Fruit fly (Drosophila melanogaster) whole organism, embryonic: ENCODE data around the gene UQCR-C1.
A peak's percentile ranks its signal among the peaks of the same experiment; 100 is the strongest.

ENCODE experiments used
- Atf3 ChIP-seq: fragments of 200-800 bp; sonication (Bioruptor generic); optimal IDR thresholded peaks from 3 replicates; lab custom pipeline; 2016; ENCODE audit warnings: missing biosample characterization, missing genetic modification characterization
- B-H1 ChIP-seq: fragments of 200-800 bp; sonication (Bioruptor generic); IDR thresholded peaks from 3 replicates; pipeline ENCODE4 v1.3.6; 2022; ENCODE audit warnings: missing biosample characterization, missing genetic modification characterization
- CG10565 ChIP-seq: fragments of 200-800 bp; sonication (Bioruptor generic); optimal IDR thresholded peaks from 3 replicates; lab custom pipeline; 2016; ENCODE audit warnings: missing biosample characterization, mild to moderate bottlenecking, missing genetic modification characterization
- CG10979 ChIP-seq: fragments of 200-800 bp; sonication (Bioruptor generic); optimal IDR thresholded peaks from 2 replicates; lab custom pipeline; 2018; ENCODE audit warnings: missing biosample characterization, mild to moderate bottlenecking, missing genetic modification characterization, moderate library complexity
- CG12104 ChIP-seq: fragments of 200-800 bp; sonication (Bioruptor generic); optimal IDR thresholded peaks from 3 replicates; lab custom pipeline; 2016; ENCODE audit warnings: missing biosample characterization, missing genetic modification characterization
- CG12219 ChIP-seq: fragments of 200-800 bp; sonication (Bioruptor generic); optimal IDR thresholded peaks from 3 replicates; lab custom pipeline; 2018; ENCODE audit warnings: missing biosample characterization, mild to moderate bottlenecking, missing genetic modification characterization
- CG15601 ChIP-seq: fragments of 200-800 bp; sonication (Bioruptor generic); optimal IDR thresholded peaks from 3 replicates; lab custom pipeline; 2019; ENCODE audit warnings: missing biosample characterization, mild to moderate bottlenecking, missing genetic modification characterization, moderate library complexity
- CG1647 ChIP-seq: fragments of 200-800 bp; sonication (Bioruptor generic); optimal IDR thresholded peaks from 3 replicates; lab custom pipeline; 2016; ENCODE audit warnings: missing biosample characterization, missing genetic modification characterization
- CG17912 ChIP-seq: fragments of 200-800 bp; sonication (Bioruptor generic); optimal IDR thresholded peaks from 2 replicates; lab custom pipeline; 2018; ENCODE audit warnings: missing biosample characterization, mild to moderate bottlenecking, missing genetic modification characterization
- CG2116 ChIP-seq: fragments of 200-800 bp; sonication (Bioruptor generic); optimal IDR thresholded peaks from 3 replicates; lab custom pipeline; 2018; ENCODE audit warnings: missing biosample characterization, mild to moderate bottlenecking, missing genetic modification characterization
- CG30431 ChIP-seq: fragments of 200-800 bp; sonication (Bioruptor generic); optimal IDR thresholded peaks from 2 replicates; lab custom pipeline; 2017; ENCODE audit warnings: missing biosample characterization, missing genetic modification characterization
- CG4820 ChIP-seq: fragments of 200-800 bp; sonication (Bioruptor generic); optimal IDR thresholded peaks from 3 replicates; lab custom pipeline; 2016; ENCODE audit warnings: missing biosample characterization, missing genetic modification characterization
- CG6272 ChIP-seq: fragments of 200-800 bp; sonication (Bioruptor generic); IDR thresholded peaks from 2 replicates; pipeline ENCODE4 v1.3.6; 2022; ENCODE audit warnings: missing biosample characterization, missing genetic modification characterization
- CG6683 ChIP-seq: fragments of 200-800 bp; sonication (Bioruptor generic); optimal IDR thresholded peaks from 2 replicates; lab custom pipeline; 2017; ENCODE audit warnings: missing biosample characterization, mild to moderate bottlenecking, missing genetic modification characterization, missing genetic modification reagents
- CG6765 ChIP-seq: fragments of 200-800 bp; sonication (Bioruptor generic); optimal IDR thresholded peaks from 3 replicates; lab custom pipeline; 2017; ENCODE audit warnings: missing biosample characterization, mild to moderate bottlenecking, missing genetic modification characterization
- CG8359 ChIP-seq: fragments of 200-800 bp; sonication (Bioruptor generic); optimal IDR thresholded peaks from 2 replicates; lab custom pipeline; 2017; ENCODE audit warnings: missing biosample characterization, mild to moderate bottlenecking, missing genetic modification characterization, borderline replicate concordance
- CG8478 ChIP-seq: fragments of >200 bp; optimal IDR thresholded peaks from 2 replicates; lab custom pipeline; 2018
- CG9609 ChIP-seq: fragments of 200-800 bp; sonication (Bioruptor generic); optimal IDR thresholded peaks from 3 replicates; lab custom pipeline; 2016; ENCODE audit warnings: missing biosample characterization, missing genetic modification characterization
- CG9932 ChIP-seq: fragments of 200-800 bp; sonication (Bioruptor generic); IDR thresholded peaks from 2 replicates; pipeline ENCODE4 v1.3.6; 2022; ENCODE audit warnings: missing biosample characterization, missing genetic modification characterization
- Dip3 ChIP-seq: fragments of 200-800 bp; sonication (Bioruptor generic); optimal IDR thresholded peaks from 3 replicates; lab custom pipeline; 2016; ENCODE audit warnings: missing biosample characterization, missing genetic modification characterization
- Dll ChIP-seq: fragments of 200-800 bp; sonication (Bioruptor generic); IDR thresholded peaks from 4 replicates; pipeline ENCODE4 v1.3.6; 2022; ENCODE audit warnings: missing biosample characterization, missing genetic modification characterization; ENCODE audit not compliant: partially characterized antibody
- HLH4C ChIP-seq: fragments of 200-800 bp; sonication (Bioruptor generic); IDR thresholded peaks from 3 replicates; pipeline ENCODE4 v1.3.6; 2022; ENCODE audit warnings: missing biosample characterization, missing genetic modification characterization; ENCODE audit not compliant: partially characterized antibody
- HLH54F ChIP-seq: fragments of 200-800 bp; sonication (Bioruptor generic); optimal IDR thresholded peaks from 3 replicates; lab custom pipeline; 2016; ENCODE audit warnings: missing biosample characterization, missing genetic modification characterization
- Hmr ChIP-seq: fragments of 200-800 bp; sonication (Bioruptor generic); optimal IDR thresholded peaks from 3 replicates; lab custom pipeline; 2017; ENCODE audit warnings: mild to moderate bottlenecking, missing biosample characterization, missing genetic modification reagents, missing genetic modification characterization
- Hr51 ChIP-seq, 2 experiments: fragments of 200-800 bp; sonication (Bioruptor generic); optimal IDR thresholded peaks; 2 replicates in 1 of 2; 3 replicates in 1 of 2; lab custom pipeline; 2016 to 2018; ENCODE audit warnings: missing biosample characterization in 2 of 2, missing genetic modification characterization in 2 of 2, mild to moderate bottlenecking in 1 of 2, moderate library complexity in 1 of 2
- Lpt ChIP-seq: fragments of >200 bp; optimal IDR thresholded peaks from 2 replicates; lab custom pipeline; 2018; ENCODE audit warnings: missing biosample characterization, missing genetic modification characterization
- NK7.1 ChIP-seq: fragments of 200-800 bp; sonication (Bioruptor generic); optimal IDR thresholded peaks from 3 replicates; lab custom pipeline; 2016; ENCODE audit warnings: missing biosample characterization, missing genetic modification characterization
- Oaz ChIP-seq: fragments of 200-800 bp; sonication (Bioruptor generic); IDR thresholded peaks from 2 replicates; pipeline ENCODE4 v1.3.6; 2022; ENCODE audit warnings: missing biosample characterization, missing genetic modification characterization
- Optix ChIP-seq: fragments of 200-800 bp; sonication (Bioruptor generic); IDR thresholded peaks from 3 replicates; pipeline ENCODE4 v1.3.6; 2022; ENCODE audit warnings: missing biosample characterization, missing genetic modification characterization
- Ssrp ChIP-seq: fragments of 200-800 bp; sonication (Bioruptor generic); optimal IDR thresholded peaks from 2 replicates; lab custom pipeline; 2018; ENCODE audit warnings: missing biosample characterization, mild to moderate bottlenecking, missing genetic modification characterization, moderate library complexity
- Stat92E ChIP-seq, 3 experiments: fragments of >200 bp in 2 of 3; fragments of 200-800 bp in 1 of 3; sonication (Bioruptor generic) in 1 of 3; optimal IDR thresholded peaks; 2 replicates each; lab custom pipeline; 2017 to 2019; ENCODE audit warnings: missing biosample characterization in 3 of 3, missing genetic modification characterization in 3 of 3, mild to moderate bottlenecking in 1 of 3, moderate library complexity in 1 of 3
- Vsx1 ChIP-seq: fragments of 200-800 bp; sonication (Bioruptor generic); optimal IDR thresholded peaks from 2 replicates; lab custom pipeline; 2017; ENCODE audit warnings: missing biosample characterization, mild to moderate bottlenecking, missing genetic modification characterization, missing genetic modification reagents
- abd-A ChIP-seq: fragments of 200-800 bp; sonication (Bioruptor generic); optimal IDR thresholded peaks from 3 replicates; lab custom pipeline; 2019; ENCODE audit warnings: missing biosample characterization, mild to moderate bottlenecking, missing genetic modification characterization, moderate library complexity
- aop ChIP-seq: fragments of 200-800 bp; sonication (Bioruptor generic); IDR thresholded peaks from 2 replicates; pipeline ENCODE4 v1.3.6; 2022; ENCODE audit warnings: missing biosample characterization, missing genetic modification characterization
- ato ChIP-seq: fragments of 200-800 bp; sonication (Bioruptor generic); IDR thresholded peaks from 2 replicates; pipeline ENCODE4 v1.3.6; 2022; ENCODE audit warnings: missing biosample characterization, missing genetic modification characterization; ENCODE audit not compliant: partially characterized antibody
- cg ChIP-seq: fragments of 200-800 bp; sonication (Bioruptor generic); optimal IDR thresholded peaks from 3 replicates; lab custom pipeline; 2019; ENCODE audit warnings: missing biosample characterization, mild to moderate bottlenecking, missing genetic modification characterization, moderate library complexity
- chn ChIP-seq: fragments of 200-800 bp; sonication (Bioruptor generic); optimal IDR thresholded peaks from 2 replicates; lab custom pipeline; 2016; ENCODE audit warnings: missing biosample characterization, missing genetic modification characterization
- crp ChIP-seq, 2 experiments: fragments of 200-800 bp; sonication (Bioruptor generic); optimal IDR thresholded peaks; 2 replicates in 1 of 2; 3 replicates in 1 of 2; lab custom pipeline; 2017; ENCODE audit warnings: missing biosample characterization in 2 of 2, missing genetic modification characterization in 2 of 2, mild to moderate bottlenecking in 1 of 2, moderate library complexity in 1 of 2
- dmrt99B ChIP-seq: fragments of 200-800 bp; sonication (Bioruptor generic); optimal IDR thresholded peaks from 2 replicates; lab custom pipeline; 2018; ENCODE audit warnings: missing biosample characterization, mild to moderate bottlenecking, missing genetic modification characterization, moderate library complexity
- fd96Cb ChIP-seq: fragments of 200-800 bp; sonication (Bioruptor generic); optimal IDR thresholded peaks from 2 replicates; lab custom pipeline; 2018; ENCODE audit warnings: missing biosample characterization, mild to moderate bottlenecking, missing genetic modification characterization, moderate library complexity
- nom ChIP-seq: fragments of 200-800 bp; sonication (Bioruptor generic); optimal IDR thresholded peaks from 2 replicates; lab custom pipeline; 2017; ENCODE audit warnings: missing biosample characterization, missing genetic modification characterization, mild to moderate bottlenecking, moderate library complexity, missing genetic modification reagents
- pita ChIP-seq: fragments of 200-800 bp; sonication (Bioruptor generic); optimal IDR thresholded peaks from 2 replicates; lab custom pipeline; 2017; ENCODE audit warnings: missing biosample characterization, mild to moderate bottlenecking, missing genetic modification characterization
- pum ChIP-seq: fragments of 200-800 bp; sonication (Bioruptor generic); optimal IDR thresholded peaks from 2 replicates; lab custom pipeline; 2016; ENCODE audit warnings: missing biosample characterization, missing genetic modification characterization
- ro ChIP-seq: fragments of 200-800 bp; sonication (Bioruptor generic); IDR thresholded peaks from 2 replicates; pipeline ENCODE4 v1.3.6; 2022; ENCODE audit warnings: missing biosample characterization, missing genetic modification characterization
- seq ChIP-seq: fragments of 200-800 bp; sonication (Bioruptor generic); IDR thresholded peaks from 2 replicates; pipeline ENCODE4 v1.3.6; 2022; ENCODE audit warnings: missing biosample characterization, missing genetic modification characterization
- sisA ChIP-seq: fragments of 200-800 bp; sonication (Bioruptor generic); IDR thresholded peaks from 2 replicates; pipeline ENCODE4 v1.3.6; 2022; ENCODE audit warnings: missing biosample characterization, missing genetic modification characterization
- trh ChIP-seq: fragments of 200-800 bp; sonication (Bioruptor generic); optimal IDR thresholded peaks from 2 replicates; lab custom pipeline; 2016; ENCODE audit warnings: missing biosample characterization, missing genetic modification characterization
- tup ChIP-seq: fragments of 200-800 bp; sonication (Bioruptor generic); optimal IDR thresholded peaks from 2 replicates; lab custom pipeline; 2016; ENCODE audit warnings: missing biosample characterization, mild to moderate bottlenecking, missing genetic modification characterization, moderate library complexity
- unc-4 ChIP-seq: fragments of 200-800 bp; sonication (Bioruptor generic); IDR thresholded peaks from 2 replicates; pipeline ENCODE4 v1.3.6; 2022; ENCODE audit warnings: missing biosample characterization, missing genetic modification characterization; ENCODE audit not compliant: partially characterized antibody
- unpg ChIP-seq: fragments of 200-800 bp; sonication (Bioruptor generic); optimal IDR thresholded peaks from 3 replicates; lab custom pipeline; 2018; ENCODE audit warnings: missing biosample characterization, mild to moderate bottlenecking, missing genetic modification characterization, moderate library complexity

UQCR-C1 gene

dm6 chr3R:14853767-14854191 is 36.3 kb upstream of the UQCR-C1 start (continued):
- TF ChIP-seq CG2116 (GFP tag; lab: Kevin White, UChicago): peak; percentile 35
- TF ChIP-seq CG12104 (GFP tag; lab: Kevin White, UChicago): no peak
- TF ChIP-seq aop: no peak
- TF ChIP-seq CG9609 (GFP tag; lab: Kevin White, UChicago): no peak
- TF ChIP-seq Vsx1: peak; percentile 72
- peak; percentile 77 for TF ChIP-seq cg (GFP tag; lab: Kevin White, UChicago)
- TF ChIP-seq CG6272 (GFP tag; lab: Robert Waterston, UW): no peak
- no peak for TF ChIP-seq NK7.1 (GFP tag; lab: Kevin White, UChicago)
- peak; percentile 78 for TF ChIP-seq Hmr
- TF ChIP-seq tup (GFP tag; lab: Kevin White, UChicago): no peak
- no peak for TF ChIP-seq ato (GFP tag; lab: Robert Waterston, UW)
- peak; percentile 3 for TF ChIP-seq chn (GFP tag; lab: Kevin White, UChicago)
- peak; percentile 36 for TF ChIP-seq unpg (GFP tag; lab: Kevin White, UChicago)
- TF ChIP-seq Oaz (GFP tag; lab: Robert Waterston, UW): no peak
- TF ChIP-seq CG15601 (tag; lab: Kevin White, UChicago): peak; percentile 100
- no peak for TF ChIP-seq pum (GFP tag; lab: Kevin White, UChicago)
- TF ChIP-seq HLH54F (GFP tag; lab: Kevin White, UChicago): no peak
- TF ChIP-seq Dip3: no peak
- TF ChIP-seq Atf3 (GFP tag; lab: Kevin White, UChicago): no peak
- TF ChIP-seq crp (GFP tag; optimal IDR thresholded peaks at IDR 0.05; lab: Kevin White, UChicago): no peak
- TF ChIP-seq Stat92E (GFP tag; optimal IDR thresholded peaks at IDR 0.05; lab: Kevin White, UChicago): peak in 1 of 3 experiments; percentile 63
- no peak for TF ChIP-seq CG17912 (GFP tag; lab: Kevin White, UChicago)
- TF ChIP-seq HLH4C (GFP tag; lab: Robert Waterston, UW): 0 out of 3 replicates have a peak, but pooled peaks have one; percentile 10
- TF ChIP-seq dmrt99B (tag; lab: Kevin White, UChicago): peak; percentile 2
- peak; percentile 67 for TF ChIP-seq CG12219 (GFP tag; lab: Kevin White, UChicago)
- peak in 1 of 2 experiments; percentile 9 for TF ChIP-seq Hr51 (GFP tag; optimal IDR thresholded peaks at IDR 0.05; lab: Kevin White, UChicago)
- TF ChIP-seq CG4820 (GFP tag; lab: Kevin White, UChicago): no peak
- TF ChIP-seq sisA (GFP tag; lab: Robert Waterston, UW): no peak
- TF ChIP-seq Dll: no peak; the same call in 3 of the 4 replicates
- no peak for TF ChIP-seq trh (GFP tag; lab: Kevin White, UChicago)
- peak; percentile 62 for TF ChIP-seq CG6683 (GFP tag; lab: Kevin White, UChicago)
- TF ChIP-seq ro (GFP tag; lab: Robert Waterston, UW): no peak
- TF ChIP-seq B-H1: no peak
- TF ChIP-seq Lpt (GFP tag; lab: Kevin White, UChicago): no peak
- TF ChIP-seq nom: peak; percentile 75
- TF ChIP-seq Ssrp (tag; lab: Kevin White, UChicago): no peak
- TF ChIP-seq CG10979 (tag; lab: Kevin White, UChicago): peak; percentile 30
- no peak for TF ChIP-seq CG30431 (GFP tag; lab: Kevin White, UChicago)
- TF ChIP-seq CG9932 (GFP tag; lab: Robert Waterston, UW): peak; percentile 54
- TF ChIP-seq CG8359 (GFP tag; lab: Kevin White, UChicago): no peak
- no peak for TF ChIP-seq Optix (GFP tag; lab: Robert Waterston, UW)
- TF ChIP-seq fd96Cb: no peak
- no peak for TF ChIP-seq seq
- no peak for TF ChIP-seq CG10565
- no peak for TF ChIP-seq CG1647 (GFP tag; lab: Kevin White, UChicago)
- no peak for TF ChIP-seq pita (GFP tag; lab: Kevin White, UChicago)
- TF ChIP-seq abd-A (tag; lab: Kevin White, UChicago): peak; percentile 26
- peak; percentile 81 for TF ChIP-seq CG6765 (GFP tag; lab: Kevin White, UChicago)
- no peak for TF ChIP-seq unc-4 (GFP tag; lab: Robert Waterston, UW)
- TF ChIP-seq CG8478 (lab: Kevin White, UChicago): no peak
